Fruit fly (Drosophila melanogaster) whole organism, embryonic: Measurements from ENCODE around the gene CG31268.

Experiments used
- Bteb2 ChIP-seq: fragments of 200-800 bp; sonication (Bioruptor generic); optimal IDR thresholded peaks from 2 replicates; lab custom pipeline; 2016; ENCODE audit warnings: missing biosample characterization, missing genetic modification characterization
- CG11398 ChIP-seq: fragments of 200-800 bp; sonication (Bioruptor generic); optimal IDR thresholded peaks from 2 replicates; lab custom pipeline; 2016; ENCODE audit warnings: missing biosample characterization, missing genetic modification characterization
- CG11560 ChIP-seq: fragments of 200-800 bp; sonication (Bioruptor generic); IDR thresholded peaks from 3 replicates; pipeline ENCODE4 v1.3.6; 2022; ENCODE audit warnings: missing biosample characterization, missing genetic modification characterization
- CG11696 ChIP-seq: fragments of 200-800 bp; sonication (Bioruptor generic); IDR thresholded peaks from 2 replicates; pipeline ENCODE4 v1.3.6; 2022; ENCODE audit warnings: missing biosample characterization, missing genetic modification characterization
- CG12236 ChIP-seq: fragments of 200-800 bp; sonication (Bioruptor generic); optimal IDR thresholded peaks from 2 replicates; lab custom pipeline; 2016; ENCODE audit warnings: missing biosample characterization, missing genetic modification characterization
- CG13624 ChIP-seq: fragments of 200-800 bp; sonication (Bioruptor generic); optimal IDR thresholded peaks from 2 replicates; lab custom pipeline; 2016; ENCODE audit warnings: missing biosample characterization, missing genetic modification characterization
- CG14965 ChIP-seq: fragments of 200-800 bp; sonication (Bioruptor generic); optimal IDR thresholded peaks from 2 replicates; lab custom pipeline; 2016; ENCODE audit warnings: missing biosample characterization, missing genetic modification characterization, borderline replicate concordance
- CG15011 ChIP-seq: fragments of 200-800 bp; sonication (Bioruptor generic); optimal IDR thresholded peaks from 3 replicates; lab custom pipeline; 2018; ENCODE audit warnings: missing biosample characterization, mild to moderate bottlenecking, missing genetic modification characterization
- CG2875 ChIP-seq: fragments of 200-800 bp; sonication (Bioruptor generic); optimal IDR thresholded peaks from 2 replicates; lab custom pipeline; 2017; ENCODE audit warnings: missing biosample characterization, mild to moderate bottlenecking, missing genetic modification characterization, missing genetic modification reagents
- CG4328 ChIP-seq: fragments of 200-800 bp; sonication (Bioruptor generic); optimal IDR thresholded peaks from 3 replicates; lab custom pipeline; 2017; ENCODE audit warnings: missing biosample characterization, missing genetic modification reagents, missing genetic modification characterization
- CG43689 ChIP-seq: fragments of 200-800 bp; sonication (Bioruptor generic); IDR thresholded peaks from 2 replicates; pipeline ENCODE4 v1.3.6; 2022; ENCODE audit warnings: missing biosample characterization, missing genetic modification characterization
- CG5953 ChIP-seq: fragments of 200-800 bp; sonication (Bioruptor generic); IDR thresholded peaks from 2 replicates; pipeline ENCODE4 v1.3.6; 2022; ENCODE audit warnings: missing biosample characterization, missing genetic modification characterization
- CG6683 ChIP-seq: fragments of 200-800 bp; sonication (Bioruptor generic); optimal IDR thresholded peaks from 2 replicates; lab custom pipeline; 2017; ENCODE audit warnings: missing biosample characterization, mild to moderate bottlenecking, missing genetic modification characterization, missing genetic modification reagents
- CG6689 ChIP-seq: fragments of 200-800 bp; sonication (Bioruptor generic); IDR thresholded peaks from 2 replicates; pipeline ENCODE4 v1.3.6; 2022; ENCODE audit warnings: missing biosample characterization, missing genetic modification characterization
- CG6854 ChIP-seq: fragments of 200-800 bp; sonication (Bioruptor generic); optimal IDR thresholded peaks from 3 replicates; lab custom pipeline; 2017; ENCODE audit warnings: missing biosample characterization, mild to moderate bottlenecking, missing genetic modification characterization
- CG7271 ChIP-seq: fragments of 200-800 bp; sonication (Bioruptor generic); optimal IDR thresholded peaks from 2 replicates; lab custom pipeline; 2018; ENCODE audit warnings: missing biosample characterization, mild to moderate bottlenecking, missing genetic modification characterization, moderate library complexity
- CG8478 ChIP-seq: fragments of >200 bp; optimal IDR thresholded peaks from 2 replicates; lab custom pipeline; 2018
- CkIIα-i1 ChIP-seq: fragments of 200-800 bp; sonication (Bioruptor generic); IDR thresholded peaks from 2 replicates; pipeline ENCODE4 v1.3.6; 2022; ENCODE audit warnings: missing biosample characterization, missing genetic modification characterization
- D19B ChIP-seq: fragments of 200-800 bp; sonication (Bioruptor generic); optimal IDR thresholded peaks from 2 replicates; lab custom pipeline; 2017; ENCODE audit warnings: missing biosample characterization, mild to moderate bottlenecking, missing genetic modification characterization
- Dbx ChIP-seq: fragments of 200-800 bp; sonication (Bioruptor generic); IDR thresholded peaks from 3 replicates; pipeline ENCODE4 v1.3.6; 2022; ENCODE audit warnings: missing biosample characterization, missing genetic modification characterization
- Dip2 ChIP-seq: fragments of 200-800 bp; sonication (Bioruptor generic); IDR thresholded peaks from 2 replicates; pipeline ENCODE4 v1.3.6; 2022; ENCODE audit warnings: missing biosample characterization, missing genetic modification characterization
- Dref ChIP-seq: fragments of 200-800 bp; sonication (Bioruptor generic); IDR thresholded peaks from 2 replicates; pipeline ENCODE4 v1.3.6; 2022; ENCODE audit warnings: missing biosample characterization, missing genetic modification characterization
- Drgx ChIP-seq: fragments of 200-800 bp; sonication (Bioruptor generic); IDR thresholded peaks from 2 replicates; pipeline ENCODE4 v1.3.6; 2022; ENCODE audit warnings: missing biosample characterization, missing genetic modification characterization
- GATAe ChIP-seq: fragments of 200-800 bp; sonication (Bioruptor generic); conservative IDR thresholded peaks from 2 replicates; pipeline ENCODE4 v1.3.6; 2022; ENCODE audit warnings: missing biosample characterization, missing genetic modification characterization
- HHEX ChIP-seq: fragments of 200-800 bp; sonication (Bioruptor generic); optimal IDR thresholded peaks from 3 replicates; lab custom pipeline; 2017; ENCODE audit warnings: missing biosample characterization, mild to moderate bottlenecking, missing genetic modification characterization, missing genetic modification reagents
- HLH3B ChIP-seq: fragments of 200-800 bp; sonication (Bioruptor generic); IDR thresholded peaks from 2 replicates; pipeline ENCODE4 v1.3.6; 2022; ENCODE audit warnings: missing biosample characterization, missing genetic modification characterization
- HLH54F ChIP-seq: fragments of 200-800 bp; sonication (Bioruptor generic); optimal IDR thresholded peaks from 3 replicates; lab custom pipeline; 2016; ENCODE audit warnings: missing biosample characterization, missing genetic modification characterization
- HmgD ChIP-seq: fragments of 200-800 bp; sonication (Bioruptor generic); optimal IDR thresholded peaks from 3 replicates; lab custom pipeline; 2016; ENCODE audit warnings: missing biosample characterization, missing genetic modification characterization
- Hmx ChIP-seq: fragments of 200-800 bp; sonication (Bioruptor generic); optimal IDR thresholded peaks from 2 replicates; lab custom pipeline; 2016; ENCODE audit warnings: missing biosample characterization, missing genetic modification characterization
- Kr ChIP-seq: fragments of 200-800 bp; sonication (Bioruptor generic); optimal IDR thresholded peaks from 2 replicates; lab custom pipeline; 2017; ENCODE audit warnings: missing biosample characterization, mild to moderate bottlenecking, missing genetic modification characterization
- Sry-β ChIP-seq: fragments of 200-800 bp; sonication (Bioruptor generic); optimal IDR thresholded peaks from 2 replicates; lab custom pipeline; 2018; ENCODE audit warnings: missing biosample characterization, mild to moderate bottlenecking, missing genetic modification characterization, moderate library complexity
- Trl ChIP-seq, 3 experiments: fragments of >200 bp in 2 of 3; fragments of 200-800 bp in 1 of 3; sonication (Bioruptor generic) in 1 of 3; optimal IDR thresholded peaks; 2 replicates in 1 of 3; 3 replicates in 2 of 3; lab custom pipeline; 2016 to 2017; ENCODE audit warnings: missing biosample characterization in 1 of 3, missing genetic modification characterization in 1 of 3
- ato ChIP-seq: fragments of 200-800 bp; sonication (Bioruptor generic); IDR thresholded peaks from 2 replicates; pipeline ENCODE4 v1.3.6; 2022; ENCODE audit warnings: missing biosample characterization, missing genetic modification characterization; ENCODE audit not compliant: partially characterized antibody
- bab2 ChIP-seq: fragments of 200-800 bp; sonication (Bioruptor generic); optimal IDR thresholded peaks from 2 replicates; lab custom pipeline; 2016; ENCODE audit warnings: missing biosample characterization, missing genetic modification characterization
- bigmax ChIP-seq: fragments of 200-800 bp; sonication (Bioruptor generic); optimal IDR thresholded peaks from 2 replicates; lab custom pipeline; 2018; ENCODE audit warnings: missing biosample characterization, mild to moderate bottlenecking, missing genetic modification characterization
- chm ChIP-seq: fragments of 200-800 bp; sonication (Bioruptor generic); IDR thresholded peaks from 2 replicates; pipeline ENCODE4 v1.3.6; 2022; ENCODE audit warnings: missing biosample characterization, missing genetic modification characterization
- croc ChIP-seq: fragments of 200-800 bp; sonication (Bioruptor generic); conservative IDR thresholded peaks from 3 replicates; pipeline ENCODE4 v1.3.6; 2022; ENCODE audit warnings: missing biosample characterization, missing genetic modification characterization
- dan ChIP-seq: fragments of 200-800 bp; sonication (Bioruptor generic); IDR thresholded peaks from 2 replicates; pipeline ENCODE4 v1.3.6; 2022; ENCODE audit warnings: missing biosample characterization, missing genetic modification characterization
- disco-r ChIP-seq: fragments of 200-800 bp; sonication (Bioruptor generic); optimal IDR thresholded peaks from 2 replicates; lab custom pipeline; 2016; ENCODE audit warnings: missing biosample characterization, missing genetic modification characterization
- gcm2 ChIP-seq: fragments of 200-800 bp; sonication (Bioruptor generic); optimal IDR thresholded peaks from 2 replicates; lab custom pipeline; 2016; ENCODE audit warnings: missing biosample characterization, missing genetic modification characterization
- gt ChIP-seq: fragments of 200-800 bp; sonication (Bioruptor generic); IDR thresholded peaks from 2 replicates; pipeline ENCODE4 v1.3.6; 2022; ENCODE audit warnings: missing biosample characterization, missing genetic modification characterization
- kah ChIP-seq: fragments of 200-800 bp; sonication (Bioruptor generic); optimal IDR thresholded peaks from 2 replicates; lab custom pipeline; 2018; ENCODE audit warnings: missing biosample characterization, mild to moderate bottlenecking, missing genetic modification characterization
- knrl ChIP-seq: fragments of 200-800 bp; sonication (Bioruptor generic); IDR thresholded peaks from 3 replicates; pipeline ENCODE4 v1.3.6; 2022; ENCODE audit warnings: missing biosample characterization, missing genetic modification characterization; ENCODE audit not compliant: partially characterized antibody
- lbe ChIP-seq: fragments of 200-800 bp; sonication (Bioruptor generic); optimal IDR thresholded peaks from 2 replicates; lab custom pipeline; 2016; ENCODE audit warnings: missing biosample characterization, mild to moderate bottlenecking, missing genetic modification characterization
- nom ChIP-seq: fragments of 200-800 bp; sonication (Bioruptor generic); optimal IDR thresholded peaks from 2 replicates; lab custom pipeline; 2017; ENCODE audit warnings: missing biosample characterization, missing genetic modification characterization, mild to moderate bottlenecking, moderate library complexity, missing genetic modification reagents
- oc ChIP-seq: fragments of 200-800 bp; sonication (Bioruptor generic); optimal IDR thresholded peaks from 2 replicates; lab custom pipeline; 2018; ENCODE audit warnings: missing biosample characterization, mild to moderate bottlenecking, missing genetic modification characterization, moderate library complexity
- p53 ChIP-seq: fragments of 200-800 bp; sonication (Bioruptor generic); optimal IDR thresholded peaks from 2 replicates; lab custom pipeline; 2016; ENCODE audit warnings: missing biosample characterization, missing genetic modification characterization
- ro ChIP-seq: fragments of 200-800 bp; sonication (Bioruptor generic); IDR thresholded peaks from 2 replicates; pipeline ENCODE4 v1.3.6; 2022; ENCODE audit warnings: missing biosample characterization, missing genetic modification characterization
- salm ChIP-seq: fragments of 200-800 bp; sonication (Bioruptor generic); optimal IDR thresholded peaks from 2 replicates; lab custom pipeline; 2018; ENCODE audit warnings: missing biosample characterization, mild to moderate bottlenecking, missing genetic modification characterization
- sob ChIP-seq: fragments of 200-800 bp; sonication (Bioruptor generic); IDR thresholded peaks from 2 replicates; pipeline ENCODE4 v1.3.6; 2022; ENCODE audit warnings: missing biosample characterization, missing genetic modification characterization
- sqz ChIP-seq: fragments of 200-800 bp; sonication (Bioruptor generic); optimal IDR thresholded peaks from 3 replicates; lab custom pipeline; 2018; ENCODE audit warnings: missing biosample characterization, mild to moderate bottlenecking, missing genetic modification characterization
- tgo ChIP-seq: fragments of 200-800 bp; sonication (Bioruptor generic); IDR thresholded peaks from 3 replicates; pipeline ENCODE4 v1.3.6; 2022; ENCODE audit warnings: missing biosample characterization, missing genetic modification characterization
- twi ChIP-seq: fragments of 200-800 bp; optimal IDR thresholded peaks from 2 replicates; lab custom pipeline; 2019; ENCODE audit warnings: missing biosample characterization, mild to moderate bottlenecking, missing genetic modification characterization, moderate library complexity

Gene CG31268

dm6 chr3R:16991781-16992180, 39.8 kb upstream of the CG31268 start, which contains the start of gene EMC2B (continued):
- TF ChIP-seq CkIIα-i1 (GFP tag; lab: Robert Waterston, UW) (no peak), ato (GFP tag; lab: Robert Waterston, UW) (no peak), bab2 (GFP tag; lab: Kevin White, UChicago) (peak; percentile 21), CG2875 (GFP tag; lab: Kevin White, UChicago) (no peak), sob (GFP tag; lab: Robert Waterston, UW) (no peak), CG15011 (GFP tag; lab: Kevin White, UChicago) (no peak), nom (no peak), HLH3B (GFP tag; lab: Robert Waterston, UW) (no peak), CG11398 (no peak), chm (GFP tag; lab: Robert Waterston, UW) (no peak), p53 (GFP tag; lab: Kevin White, UChicago) (no peak), Dref (no peak), croc (GFP tag; lab: Robert Waterston, UW) (no peak), Drgx (GFP tag; lab: Robert Waterston, UW) (no peak), dan (GFP tag; lab: Robert Waterston, UW) (no peak), CG43689 (GFP tag; lab: Robert Waterston, UW) (no peak), CG6854 (GFP tag; lab: Kevin White, UChicago) (no peak), oc (tag; lab: Kevin White, UChicago) (no peak), Trl (optimal IDR thresholded peaks at IDR 0.05; lab: Kevin White, UChicago) (no peak), Trl (GFP tag; optimal IDR thresholded peaks at IDR 0.05; lab: Kevin White, UChicago) (peak; percentile 42), CG12236 (GFP tag; lab: Kevin White, UChicago) (no peak), Bteb2 (GFP tag; lab: Kevin White, UChicago) (peak; percentile 10), lbe (GFP tag; lab: Kevin White, UChicago) (no peak), ro (GFP tag; lab: Robert Waterston, UW) (no peak), knrl (GFP tag; lab: Robert Waterston, UW) (no peak), CG6683 (GFP tag; lab: Kevin White, UChicago) (no peak), Dbx (GFP tag; lab: Robert Waterston, UW) (no peak), HHEX (no peak), gcm2 (GFP tag; lab: Kevin White, UChicago) (no peak), salm (tag; lab: Kevin White, UChicago) (no peak), CG7271 (tag; lab: Kevin White, UChicago) (no peak), Hmx (no peak), CG4328 (no peak), GATAe (GFP tag; lab: Robert Waterston, UW) (no peak), Dip2 (GFP tag; lab: Robert Waterston, UW) (no peak), HLH54F (peak; percentile 39), kah (GFP tag; lab: Kevin White, UChicago) (no peak), gt (no peak), Sry-β (GFP tag; lab: Kevin White, UChicago) (no peak), CG11560 (tag; lab: Robert Waterston, UW) (no peak), tgo (GFP tag; lab: Robert Waterston, UW) (no peak), sqz (no peak), Kr (no peak), HmgD (GFP tag; lab: Kevin White, UChicago) (no peak), D19B (GFP tag; lab: Kevin White, UChicago) (no peak), CG8478 (lab: Kevin White, UChicago) (no peak), CG6689 (GFP tag; lab: Robert Waterston, UW) (no peak), CG14965 (GFP tag; lab: Kevin White, UChicago) (no peak), CG5953 (GFP tag; lab: Robert Waterston, UW) (no peak), disco-r (GFP tag; lab: Kevin White, UChicago) (peak; percentile 22), twi (no peak), CG13624 (GFP tag; lab: Kevin White, UChicago) (peak; percentile 46), bigmax (GFP tag; lab: Kevin White, UChicago) (no peak), CG11696 (GFP tag; lab: Robert Waterston, UW) (no peak)
